Worm (Caenorhabditis elegans) whole organism, L4 larva: ENCODE measurements around the gene F36D3.8.
"Not testable (repeated sequence)": the region's sequence is repeated elsewhere in the genome, so short reads cannot be mapped to it uniquely, and the experiment has no call there.

ENCODE experiments used
- F10B5.3 ChIP-seq: sonication (generic microtip); optimal IDR thresholded peaks from 2 replicates; lab custom pipeline; 2016; ENCODE audit warnings: mild to moderate bottlenecking, missing genetic modification characterization, missing compliant biosample characterization
- F37D6.2 ChIP-seq: sonication (generic microtip); optimal IDR thresholded peaks from 2 replicates; lab custom pipeline; 2016; ENCODE audit warnings: mild to moderate bottlenecking, missing genetic modification characterization, missing compliant biosample characterization
- R02D3.7 ChIP-seq: fragments of 150-350 bp; sonication (generic microtip); optimal IDR thresholded peaks from 3 replicates; lab custom pipeline; 2014; ENCODE audit warnings: missing biosample characterization, missing genetic modification characterization
- T20F7.1 ChIP-seq: fragments of 200-800 bp; sonication (Bioruptor generic); optimal IDR thresholded peaks from 2 replicates; lab custom pipeline; 2018; ENCODE audit warnings: mild to moderate bottlenecking, missing genetic modification characterization, missing compliant biosample characterization
- Y5F2A.4 ChIP-seq: fragments of 200-800 bp; sonication (Bioruptor generic); optimal IDR thresholded peaks from 2 replicates; lab custom pipeline; 2018; ENCODE audit warnings: mild to moderate bottlenecking, missing genetic modification characterization, missing compliant biosample characterization
- Y75B8A.6 ChIP-seq: fragments of 200-800 bp; sonication (Bioruptor generic); IDR thresholded peaks from 2 replicates; pipeline ENCODE4 v1.3.6; 2022; ENCODE audit warnings: missing genetic modification reagents, missing genetic modification characterization, missing compliant biosample characterization
- ZK546.5 ChIP-seq, 2 experiments: sonication (generic microtip); optimal IDR thresholded peaks; 2 replicates each; lab custom pipeline; 2017; ENCODE audit warnings: missing biosample characterization in 2 of 2, missing genetic modification characterization in 2 of 2
- attf-4 ChIP-seq: sonication (generic microtip); optimal IDR thresholded peaks from 3 replicates; lab custom pipeline; 2017; ENCODE audit warnings: missing biosample characterization, missing genetic modification characterization
- ceh-20 ChIP-seq: fragments of 200-800 bp; sonication (Bioruptor generic); IDR thresholded peaks from 2 replicates; pipeline ENCODE4 v1.3.6; 2022; ENCODE audit warnings: missing genetic modification reagents, missing genetic modification characterization, missing compliant biosample characterization
- ctbp-1 ChIP-seq: fragments of 200-800 bp; sonication (Bioruptor generic); IDR thresholded peaks from 2 replicates; pipeline ENCODE4 v1.3.6; 2022; ENCODE audit warnings: missing genetic modification reagents, missing genetic modification characterization, missing compliant biosample characterization
- daf-16 ChIP-seq, 3 experiments: sonication (generic microtip); optimal IDR thresholded peaks; 2 replicates each; lab custom pipeline; 2016 to 2017; ENCODE audit warnings: missing genetic modification characterization in 3 of 3, missing genetic modification reagents in 3 of 3, mild to moderate bottlenecking in 2 of 3, missing compliant biosample characterization in 2 of 3, missing biosample characterization in 1 of 3, moderate library complexity in 1 of 3
- daf-19 ChIP-seq: fragments of 200-800 bp; sonication (Bioruptor generic); conservative IDR thresholded peaks from 2 replicates; pipeline ENCODE4 v1.3.6; 2022; ENCODE audit warnings: missing genetic modification characterization, missing compliant biosample characterization
- dmd-6 ChIP-seq: fragments of 200-800 bp; sonication (Bioruptor generic); IDR thresholded peaks from 2 replicates; pipeline ENCODE4 v1.3.6; 2022; ENCODE audit warnings: missing genetic modification reagents, missing genetic modification characterization, missing compliant biosample characterization
- dmd-9 ChIP-seq: fragments of 200-800 bp; sonication (Bioruptor generic); IDR thresholded peaks from 2 replicates; pipeline ENCODE4 v1.3.6; 2022; ENCODE audit warnings: missing genetic modification reagents, missing genetic modification characterization, missing compliant biosample characterization
- hlh-30 ChIP-seq: sonication (generic microtip); optimal IDR thresholded peaks from 2 replicates; lab custom pipeline; 2017; ENCODE audit warnings: antibody characterized with exemption, mild to moderate bottlenecking, missing genetic modification characterization, missing compliant biosample characterization; ENCODE audit not compliant: insufficient read depth
- jun-1 ChIP-seq: fragments of 150-350 bp; optimal IDR thresholded peaks from 2 replicates; lab custom pipeline; 2014; ENCODE audit warnings: missing biosample characterization, missing genetic modification reagents, missing genetic modification characterization
- lin-38 ChIP-seq: fragments of 200-800 bp; sonication (Bioruptor generic); IDR thresholded peaks from 2 replicates; pipeline ENCODE4 v1.3.6; 2022; ENCODE audit warnings: missing genetic modification reagents, missing genetic modification characterization, missing compliant biosample characterization
- lsy-2 ChIP-seq, 2 experiments: fragments of 150-350 bp in 1 of 2; sonication (generic microtip) in 1 of 2; optimal IDR thresholded peaks; 2 replicates each; lab custom pipeline; 2014 to 2017; ENCODE audit warnings: missing biosample characterization in 2 of 2, missing genetic modification characterization in 2 of 2
- madf-9 ChIP-seq: fragments of 200-800 bp; sonication (Bioruptor generic); conservative IDR thresholded peaks from 2 replicates; pipeline ENCODE4 v1.3.6; 2022; ENCODE audit warnings: missing genetic modification reagents, missing genetic modification characterization, missing compliant biosample characterization
- mdl-1 ChIP-seq, 2 experiments: fragments of 150-350 bp in 1 of 2; sonication (generic microtip) in 1 of 2; optimal IDR thresholded peaks; 2 replicates each; lab custom pipeline; 2014 to 2017; ENCODE audit warnings: missing biosample characterization in 2 of 2, missing genetic modification characterization in 2 of 2
- mes-2 ChIP-seq: sonication (generic microtip); optimal IDR thresholded peaks from 2 replicates; lab custom pipeline; 2016; ENCODE audit warnings: missing genotype, mild to moderate bottlenecking, missing genetic modification characterization, missing compliant biosample characterization; ENCODE audit not compliant: poor library complexity, severe bottlenecking
- mxl-2 ChIP-seq: fragments of 200-800 bp; sonication (Bioruptor generic); conservative IDR thresholded peaks from 2 replicates; pipeline ENCODE4 v1.3.6; 2022; ENCODE audit warnings: missing genetic modification reagents, missing genetic modification characterization, missing compliant biosample characterization
- nhr-10 ChIP-seq: fragments of 150-350 bp; optimal IDR thresholded peaks from 2 replicates; lab custom pipeline; 2014; ENCODE audit warnings: missing biosample characterization, missing genetic modification characterization
- nhr-102 ChIP-seq: sonication (generic microtip); optimal IDR thresholded peaks from 2 replicates; lab custom pipeline; 2016; ENCODE audit warnings: mild to moderate bottlenecking, missing genetic modification characterization, moderate library complexity, missing compliant biosample characterization
- nhr-11 ChIP-seq: fragments of 150-350 bp; optimal IDR thresholded peaks from 2 replicates; lab custom pipeline; 2014; ENCODE audit warnings: missing biosample characterization, missing genetic modification characterization
- pha-4 ChIP-seq, 2 experiments: fragments of 150-350 bp in 1 of 2; fragments of 200-800 bp in 1 of 2; sonication (Bioruptor generic) in 1 of 2; IDR thresholded peaks in 1 of 2; optimal IDR thresholded peaks in 1 of 2; 2 replicates each; pipeline versions ENCODE4 v1.3.6 to Lab custom; 2014 to 2022; ENCODE audit warnings: missing genetic modification characterization in 2 of 2, missing genetic modification reagents in 2 of 2, missing biosample characterization in 1 of 2, missing compliant biosample characterization in 1 of 2
- saeg-2 ChIP-seq: fragments of 200-800 bp; sonication (Bioruptor generic); IDR thresholded peaks from 2 replicates; pipeline ENCODE4 v1.3.6; 2022; ENCODE audit warnings: missing genetic modification reagents, missing genetic modification characterization, missing compliant biosample characterization
- sdz-12 ChIP-seq: fragments of 200-800 bp; sonication (Bioruptor generic); optimal IDR thresholded peaks from 2 replicates; lab custom pipeline; 2018; ENCODE audit warnings: mild to moderate bottlenecking, missing genetic modification characterization, missing compliant biosample characterization
- skn-1 ChIP-seq: fragments of 150-350 bp; optimal IDR thresholded peaks from 2 replicates; lab custom pipeline; 2014; ENCODE audit warnings: missing biosample characterization, missing genetic modification characterization
- spr-1 ChIP-seq: sonication (generic microtip); optimal IDR thresholded peaks from 2 replicates; lab custom pipeline; 2016; ENCODE audit warnings: mild to moderate bottlenecking, missing genetic modification characterization, missing compliant biosample characterization
- unc-130 ChIP-seq: sonication (generic microtip); optimal IDR thresholded peaks from 2 replicates; lab custom pipeline; 2016; ENCODE audit warnings: missing genetic modification reagents, missing genetic modification characterization, missing compliant biosample characterization
- unc-39 ChIP-seq: sonication (generic microtip); optimal IDR thresholded peaks from 2 replicates; lab custom pipeline; 2017; ENCODE audit warnings: missing biosample characterization, missing genetic modification characterization
- unc-62 ChIP-seq, 3 experiments: fragments of 150-350 bp in 1 of 3; sonication (generic microtip); optimal IDR thresholded peaks in 2 of 3; peaks in 1 of 3; 1 replicate in 1 of 3; 2 replicates in 2 of 3; lab custom pipeline; 2014 to 2017; ENCODE audit warnings: missing biosample characterization in 3 of 3, missing genetic modification characterization in 3 of 3, missing genetic modification reagents in 3 of 3, missing genotype in 1 of 3
- vab-7 ChIP-seq: fragments of 200-800 bp; sonication (Bioruptor generic); IDR thresholded peaks from 2 replicates; pipeline ENCODE4 v1.3.6; 2022; ENCODE audit warnings: missing genetic modification reagents, missing genetic modification characterization, missing compliant biosample characterization

Gene F36D3.8

ce11 chrV:16537908-16538446, 11.0 kb downstream of the F36D3.8 start, which contains the start of gene Y32B12B.2 (continued):
- no peak for TF ChIP-seq jun-1 (tag; lab: Kevin White, UChicago)
- 0 out of 2 replicates have a peak, but pooled peaks have one; percentile 9 for TF ChIP-seq ceh-20 (GFP tag; lab: Robert Waterston, UW)
- TF ChIP-seq unc-130 (GFP tag; lab: Kevin White, UChicago), result peak; percentile 82
- TF ChIP-seq F37D6.2 (tag; lab: Kevin White, UChicago), result no peak
- TF ChIP-seq mes-2 (tag; lab: Kevin White, UChicago), result peak; percentile 75
- TF ChIP-seq hlh-30 (tag; lab: Kevin White, UChicago), result peak; percentile 26
- TF ChIP-seq mdl-1 (tag; optimal IDR thresholded peaks at IDR 0.05; lab: Kevin White, UChicago), result peak in 1 of 2 experiments; percentile 10
- TF ChIP-seq nhr-10 (tag; lab: Kevin White, UChicago), result no peak
- no peak for TF ChIP-seq T20F7.1 (GFP tag; lab: Kevin White, UChicago)
- TF ChIP-seq, all 104 proteins: peak for 20

ce11 chrV:16539666-16540065, 12.7 kb downstream of the F36D3.8 start:
- no peak for TF ChIP-seq Y5F2A.4 (GFP tag; lab: Kevin White, UChicago)
- no peak for TF ChIP-seq mes-2 (tag; lab: Kevin White, UChicago)
- no peak for TF ChIP-seq sdz-12 (GFP tag; lab: Kevin White, UChicago)
- TF ChIP-seq ZK546.5 (tag; optimal IDR thresholded peaks at IDR 0.05; lab: Kevin White, UChicago), result no peak
- TF ChIP-seq F10B5.3 (tag; lab: Kevin White, UChicago), result no peak
- no peak for TF ChIP-seq mxl-2 (GFP tag; lab: Robert Waterston, UW)
- TF ChIP-seq nhr-102, result no peak
- TF ChIP-seq madf-9 (GFP tag; lab: Robert Waterston, UW), result no peak
- TF ChIP-seq skn-1 (tag; lab: Kevin White, UChicago), result no peak
- TF ChIP-seq unc-62 (GFP tag; optimal IDR thresholded peaks at IDR 0.05 in 1 of 2; lab: Kevin White, UChicago), result no peak
- no peak for TF ChIP-seq unc-62 (tag; optimal IDR thresholded peaks at IDR 0.05; lab: Kevin White, UChicago)
- no peak for TF ChIP-seq nhr-11 (tag; lab: Kevin White, UChicago)
- TF ChIP-seq spr-1 (tag; lab: Kevin White, UChicago), result no peak
- no peak for TF ChIP-seq saeg-2 (GFP tag; lab: Robert Waterston, UW)
- TF ChIP-seq daf-16 (GFP tag; optimal IDR thresholded peaks at IDR 0.05; lab: Kevin White, UChicago), result no peak
- TF ChIP-seq daf-16 (tag; optimal IDR thresholded peaks at IDR 0.05; lab: Kevin White, UChicago), result no peak
- no peak for TF ChIP-seq ctbp-1 (GFP tag; lab: Robert Waterston, UW)

ce11 chrV:16540657-16541056, 13.7 kb downstream of the F36D3.8 start:
- TF ChIP-seq dmd-6 (GFP tag; lab: Robert Waterston, UW) (no peak), lin-38 (0 out of 2 replicates have a peak, but pooled peaks have one; percentile 19)
- TF ChIP-seq, all 104 proteins: peak for 1

ce11 chrV:16548013-16548655, 21.2 kb downstream of the F36D3.8 start:
- 0 out of 2 replicates have a peak, but pooled peaks have one; percentile 19 for TF ChIP-seq pha-4 (GFP tag; IDR thresholded peaks at IDR 0.05; lab: Robert Waterston, UW)
- TF ChIP-seq pha-4 (tag; optimal IDR thresholded peaks at IDR 0.05; lab: Kevin White, UChicago), result not testable (repeated sequence)

ce11 chrV:16550680-16551079, 23.7 kb downstream of the F36D3.8 start, which contains the start of gene srbc-65:
TSS of gene srbc-65 (plus strand) at chrV:16550980.
- no peak for TF ChIP-seq ctbp-1 (GFP tag; lab: Robert Waterston, UW)
- no peak for TF ChIP-seq attf-4 (tag; lab: Kevin White, UChicago)
- TF ChIP-seq lin-38, result no peak
- no peak for TF ChIP-seq dmd-9 (GFP tag; lab: Robert Waterston, UW)
- TF ChIP-seq daf-19 (GFP tag; lab: Robert Waterston, UW), result no peak
- TF ChIP-seq vab-7, result no peak
- no peak for TF ChIP-seq R02D3.7 (tag; lab: Kevin White, UChicago)
- no peak for TF ChIP-seq unc-39 (tag; lab: Kevin White, UChicago)
- TF ChIP-seq lsy-2 (tag; optimal IDR thresholded peaks at IDR 0.05; lab: Kevin White, UChicago), result no peak
- TF ChIP-seq Y75B8A.6, result no peak
- TF ChIP-seq, all 104 proteins: peak for 0
